Fruit fly (Drosophila melanogaster): ENCODE results near the gene CG7800.
A peak's percentile ranks its signal among the peaks of the same experiment; 100 is the strongest.

CG7800 gene

DNA sequence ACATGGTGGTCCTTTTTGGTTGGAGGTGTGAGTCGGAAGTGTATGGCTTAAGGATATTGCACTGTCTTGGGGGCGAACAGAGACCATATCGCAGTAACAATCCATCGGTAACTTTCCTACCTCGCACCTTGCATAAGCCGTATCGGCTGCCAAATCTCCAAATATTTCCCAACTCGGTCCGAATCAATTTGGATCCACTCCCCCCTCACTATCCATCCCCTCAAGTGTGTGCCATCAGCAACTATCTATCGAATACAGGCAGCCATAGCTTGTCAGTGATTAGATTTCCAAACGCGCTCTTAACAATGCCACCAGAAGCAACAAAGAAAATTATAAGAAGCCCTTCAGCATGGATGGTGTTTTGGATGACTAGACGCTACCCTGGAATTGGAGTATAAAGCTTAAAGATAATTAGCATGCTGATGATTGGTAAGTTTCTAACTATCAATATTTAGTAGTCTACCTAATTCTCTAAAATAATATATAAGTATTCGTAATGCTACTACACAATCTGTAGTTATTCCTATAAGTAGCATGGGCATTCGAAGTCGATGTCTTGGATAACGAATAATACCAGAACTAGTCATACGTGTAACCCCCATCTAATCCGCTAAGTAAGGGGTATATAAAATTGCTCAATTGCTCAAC, 11.0 kb upstream of the CG7800 start (continued):
- TF ChIP-seq dm (GFP tag; optimal IDR thresholded peaks at IDR 0.05) = no peak
- TF ChIP-seq Mrtf (GFP tag; IDR thresholded peaks at IDR 0.05) = no peak
- TF ChIP-seq Stat92E (GFP tag; optimal IDR thresholded peaks at IDR 0.05) = no peak
- TF ChIP-seq CG15269 (tag; optimal IDR thresholded peaks at IDR 0.05) = peak; percentile 73
- TF ChIP-seq dpn (GFP tag; optimal IDR thresholded peaks at IDR 0.05) = peak in 1 of 2 experiments; percentile 45
- TF ChIP-seq Gug (GFP tag; IDR thresholded peaks at IDR 0.05) = 0 out of 4 replicates have a peak, but pooled peaks have one; percentile 34
- peak; percentile 27 for TF ChIP-seq CG7786 (GFP tag; optimal IDR thresholded peaks at IDR 0.05)
- peak; percentile 50 for TF ChIP-seq mam (GFP tag; optimal IDR thresholded peaks at IDR 0.05)
- TF ChIP-seq trem (tag; optimal IDR thresholded peaks at IDR 0.05) = peak; percentile 22
- peak; percentile 17 for TF ChIP-seq CG1647 (GFP tag; optimal IDR thresholded peaks at IDR 0.05)
- peak; percentile 37 for TF ChIP-seq CG1529 (GFP tag; optimal IDR thresholded peaks at IDR 0.05)
- no peak for TF ChIP-seq CG7271 (tag; optimal IDR thresholded peaks at IDR 0.05)
- TF ChIP-seq crol (GFP tag; IDR thresholded peaks at IDR 0.05) = peak; percentile 71
- TF ChIP-seq CG17328 (GFP tag; IDR thresholded peaks at IDR 0.05) = peak; percentile 33; the same call in 1 of the 2 replicates
- TF ChIP-seq CG8924 (tag; optimal IDR thresholded peaks at IDR 0.05) = peak; percentile 72
- no peak for TF ChIP-seq CG8089 (GFP tag; optimal IDR thresholded peaks at IDR 0.05)
- 0 out of 3 replicates have a peak, but pooled peaks have one; percentile 49 for TF ChIP-seq CG11093 (GFP tag; IDR thresholded peaks at IDR 0.05)
- no peak for TF ChIP-seq CG10959 (GFP tag; IDR thresholded peaks at IDR 0.05)
- TF ChIP-seq crp (GFP tag; optimal IDR thresholded peaks at IDR 0.05) = no peak
- TF ChIP-seq bab2 (GFP tag; optimal IDR thresholded peaks at IDR 0.05) = peak; percentile 17
- TF ChIP-seq nerfin-1 (tag; optimal IDR thresholded peaks at IDR 0.05) = peak; percentile 29
- TF ChIP-seq CG17385 (GFP tag; optimal IDR thresholded peaks at IDR 0.05) = peak; percentile 39
- peak; percentile 45 for TF ChIP-seq tio (GFP tag; optimal IDR thresholded peaks at IDR 0.05)
- peak; percentile 41; the same call in 2 of the 3 replicates for TF ChIP-seq CG14050 (GFP tag; IDR thresholded peaks at IDR 0.05)
- no peak for TF ChIP-seq Drgx (GFP tag; IDR thresholded peaks at IDR 0.05)
- peak; percentile 65 for TF ChIP-seq CG11695 (GFP tag; IDR thresholded peaks at IDR 0.05)
- 0 out of 3 replicates have a peak, but pooled peaks have one; percentile 18 for TF ChIP-seq H15 (GFP tag; IDR thresholded peaks at IDR 0.05)
- TF ChIP-seq CG6254 (GFP tag; optimal IDR thresholded peaks at IDR 0.05) = peak; percentile 27
- no peak for TF ChIP-seq cad (GFP tag; optimal IDR thresholded peaks at IDR 0.05)
- no peak for TF ChIP-seq pan (optimal IDR thresholded peaks at IDR 0.05)
- TF ChIP-seq pan (GFP tag; optimal IDR thresholded peaks at IDR 0.05 in 1 of 2, IDR thresholded peaks at IDR 0.05 in 1 of 2) = peak in 1 of 2 experiments; percentile 28
- TF ChIP-seq scrt (GFP tag; optimal IDR thresholded peaks at IDR 0.05) = peak; percentile 30
- peak; percentile 30 for TF ChIP-seq CG1233 (GFP tag; optimal IDR thresholded peaks at IDR 0.05)
- peak; percentile 37 for TF ChIP-seq Blimp-1 (GFP tag; optimal IDR thresholded peaks at IDR 0.05)
- peak; percentile 46 for TF ChIP-seq Asciz (GFP tag; optimal IDR thresholded peaks at IDR 0.05)
- no peak for TF ChIP-seq BEAF-32 (GFP tag; optimal IDR thresholded peaks at IDR 0.05)
- peak; percentile 56 for TF ChIP-seq Rfx (GFP tag; IDR thresholded peaks at IDR 0.05)
- TF ChIP-seq sc (optimal IDR thresholded peaks at IDR 0.05) = no peak
- peak; percentile 15 for TF ChIP-seq sc (GFP tag; optimal IDR thresholded peaks at IDR 0.05)
- no peak for TF ChIP-seq abd-A (tag; optimal IDR thresholded peaks at IDR 0.05)
- peak; percentile 18 for TF ChIP-seq CG12219 (GFP tag; optimal IDR thresholded peaks at IDR 0.05)
- peak; percentile 15 for TF ChIP-seq CG3838 (GFP tag; optimal IDR thresholded peaks at IDR 0.05)
- no peak for TF ChIP-seq ftz-f1 (GFP tag; optimal IDR thresholded peaks at IDR 0.05)
- peak; percentile 77 for TF ChIP-seq dmrt99B (tag; optimal IDR thresholded peaks at IDR 0.05)
- peak; percentile 61 for TF ChIP-seq ind (GFP tag; optimal IDR thresholded peaks at IDR 0.05)
- peak; percentile 54 for TF ChIP-seq CG7556 (GFP tag; optimal IDR thresholded peaks at IDR 0.05)
- peak; percentile 62 for TF ChIP-seq fd96Cb (tag; optimal IDR thresholded peaks at IDR 0.05)
- TF ChIP-seq Med (GFP tag) = peak; percentile 87
- no peak for TF ChIP-seq Sin3A (optimal IDR thresholded peaks at IDR 0.05)
- TF ChIP-seq dysf (GFP tag; IDR thresholded peaks at IDR 0.05) = peak; percentile 79

Data from whole organism, embryonic.